Worm (Caenorhabditis elegans): ENCODE data around the gene F52D2.5.

- TF ChIP-seq ama-1 (optimal IDR thresholded peaks at IDR 0.05) (no peak), nhr-11 (tag; optimal IDR thresholded peaks at IDR 0.05) (no peak), skn-1 (tag; optimal IDR thresholded peaks at IDR 0.05) (no peak), fos-1 (tag; optimal IDR thresholded peaks at IDR 0.05) (no peak), nhr-237 (tag; optimal IDR thresholded peaks at IDR 0.05) (no peak), nhr-12 (tag; optimal IDR thresholded peaks at IDR 0.05) (no peak), tbx-2 (tag; optimal IDR thresholded peaks at IDR 0.05) (no peak), pha-4 (tag; optimal IDR thresholded peaks at IDR 0.05) (no peak), elt-3 (tag; optimal IDR thresholded peaks at IDR 0.05) (no peak), ZK546.5 (tag; optimal IDR thresholded peaks at IDR 0.05) (no peak), nhr-76 (tag; optimal IDR thresholded peaks at IDR 0.05) (no peak)
Observed at ce11 chrX:2013912-2014311, 39.3 kb upstream of the F52D2.5 start.
